Worm (Caenorhabditis elegans) whole organism, mixed stage, embryonic: ENCODE measurements around the gene cutl-21.

Source experiments
- M03D4.4 ChIP-seq: sonication (generic microtip); optimal IDR thresholded peaks from 2 replicates; lab custom pipeline; 2017; ENCODE audit warnings: mild to moderate bottlenecking, missing genetic modification characterization, missing compliant biosample characterization
- blmp-1 ChIP-seq: fragments of 150-350 bp; optimal IDR thresholded peaks from 2 replicates; lab custom pipeline; 2014; ENCODE audit warnings: missing biosample characterization, missing genetic modification characterization
- mep-1 ChIP-seq: fragments of 150-350 bp; optimal IDR thresholded peaks from 2 replicates; lab custom pipeline; 2017; ENCODE audit warnings: missing biosample characterization, missing genetic modification reagents, missing genetic modification characterization, inconsistent platforms
- nhr-237 ChIP-seq: fragments of 150-350 bp; optimal IDR thresholded peaks from 2 replicates; lab custom pipeline; 2014; ENCODE audit warnings: missing biosample characterization, missing genetic modification characterization
- snpc-4 ChIP-seq: fragments of 150-350 bp; optimal IDR thresholded peaks from 2 replicates; lab custom pipeline; 2014; ENCODE audit warnings: missing biosample characterization, missing genetic modification characterization
- unc-39 ChIP-seq: fragments of 150-350 bp; optimal IDR thresholded peaks from 2 replicates; lab custom pipeline; 2014; ENCODE audit warnings: missing biosample characterization, missing genetic modification characterization
- unc-62 ChIP-seq: fragments of 150-350 bp; optimal IDR thresholded peaks from 2 replicates; lab custom pipeline; 2014; ENCODE audit warnings: missing biosample characterization, missing genetic modification reagents, missing genetic modification characterization
- ztf-11 ChIP-seq: fragments of 150-350 bp; optimal IDR thresholded peaks from 2 replicates; lab custom pipeline; 2014; ENCODE audit warnings: missing biosample characterization, missing genetic modification characterization

ce11 chrX:1057821-1058377, 53.8 kb downstream of the cutl-21 start:
- TF ChIP-seq unc-62 (GFP tag; lab: Kevin White, UChicago) (no peak), nhr-237 (no peak), unc-39 (no peak), blmp-1 (tag; lab: Kevin White, UChicago) (no peak), snpc-4 (tag; lab: Kevin White, UChicago) (no peak), mep-1 (tag; lab: Kevin White, UChicago) (no peak), ztf-11 (tag; lab: Kevin White, UChicago) (no peak), M03D4.4 (tag; lab: Kevin White, UChicago) (no peak)
